Fruit fly (Drosophila melanogaster): ENCODE data around the gene loco.

Gene loco

dm6 chr3R:22638604-22639238 lies 466 bp downstream of the loco start (continued):
- peak; percentile 59 for TF ChIP-seq CG1832 (GFP tag; optimal IDR thresholded peaks at IDR 0.05)
- no peak for TF ChIP-seq nau (GFP tag; optimal IDR thresholded peaks at IDR 0.05)
- no peak for TF ChIP-seq eve (GFP tag; optimal IDR thresholded peaks at IDR 0.05)
- no peak for TF ChIP-seq Antp (GFP tag; optimal IDR thresholded peaks at IDR 0.05)
- no peak for TF ChIP-seq Sry-β (GFP tag; optimal IDR thresholded peaks at IDR 0.05)
- no peak for TF ChIP-seq Sox100B (GFP tag; optimal IDR thresholded peaks at IDR 0.05)
- TF ChIP-seq cg (GFP tag; optimal IDR thresholded peaks at IDR 0.05), result peak; percentile 82
- no peak for TF ChIP-seq gsb (GFP tag; IDR thresholded peaks at IDR 0.05)
- no peak for TF ChIP-seq dan (GFP tag; IDR thresholded peaks at IDR 0.05)
- TF ChIP-seq CG4360 (GFP tag; IDR thresholded peaks at IDR 0.05), result 0 out of 2 replicates have a peak, but pooled peaks have one; percentile 6

DNA sequence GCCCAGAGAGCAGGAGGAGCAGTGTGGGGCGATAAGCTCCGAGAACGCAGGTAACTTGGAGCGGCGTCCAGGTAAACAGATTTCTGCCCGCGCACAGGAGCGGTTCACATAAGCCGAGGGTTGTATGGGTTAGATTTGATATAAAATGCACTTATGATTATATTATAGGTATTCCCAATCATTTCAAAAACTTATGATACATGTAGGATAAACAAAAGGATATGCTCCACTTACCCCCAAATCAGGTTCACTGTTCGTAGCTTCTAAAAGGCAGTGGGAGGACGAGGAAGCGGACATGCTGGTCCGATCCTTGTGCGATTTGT lies 2.7 kb downstream of the loco start:
- peak; percentile 39; the same call in 1 of the 2 replicates for TF ChIP-seq CG32532 (GFP tag; IDR thresholded peaks at IDR 0.05)
- TF ChIP-seq CG12236 (GFP tag; optimal IDR thresholded peaks at IDR 0.05), result no peak
- peak; percentile 37 for TF ChIP-seq CG2120 (GFP tag; optimal IDR thresholded peaks at IDR 0.05)
- peak; percentile 6; the same call in 1 of the 3 replicates for TF ChIP-seq vnd (GFP tag; IDR thresholded peaks at IDR 0.05; ENCODE audit: partially characterized antibody)
- no peak for TF ChIP-seq hkb (optimal IDR thresholded peaks at IDR 0.05)
- peak; percentile 24; the same call in 1 of the 2 replicates for TF ChIP-seq hkb (GFP tag; IDR thresholded peaks at IDR 0.05)
- peak; percentile 26; the same call in 1 of the 2 replicates for TF ChIP-seq CG9932 (GFP tag; IDR thresholded peaks at IDR 0.05)
- TF ChIP-seq Med (GFP tag), result peak; percentile 47
- 0 out of 2 replicates have a peak, but pooled peaks have one; percentile 14 for TF ChIP-seq Rfx (GFP tag; IDR thresholded peaks at IDR 0.05)
- peak; percentile 37; the same call in 1 of the 2 replicates for TF ChIP-seq slbo (GFP tag; IDR thresholded peaks at IDR 0.05)
- no peak for TF ChIP-seq CG17361 (GFP tag; IDR thresholded peaks at IDR 0.05)
- peak; percentile 8 for TF ChIP-seq lbe (GFP tag; optimal IDR thresholded peaks at IDR 0.05)
- TF ChIP-seq Doc2 (GFP tag; IDR thresholded peaks at IDR 0.05), result no peak
- TF ChIP-seq CG9876 (GFP tag; optimal IDR thresholded peaks at IDR 0.05), result no peak
- TF ChIP-seq B-H1 (GFP tag; IDR thresholded peaks at IDR 0.05), result no peak
- TF ChIP-seq row (GFP tag; IDR thresholded peaks at IDR 0.05), result peak; percentile 68
- TF ChIP-seq tgo (GFP tag; IDR thresholded peaks at IDR 0.05), result no peak
- peak; percentile 35; the same call in 1 of the 3 replicates for TF ChIP-seq ci (GFP tag; IDR thresholded peaks at IDR 0.05)
- no peak for TF ChIP-seq wek (GFP tag; optimal IDR thresholded peaks at IDR 0.05)
- no peak for TF ChIP-seq CG1832 (GFP tag; optimal IDR thresholded peaks at IDR 0.05)
- no peak for TF ChIP-seq fd96Cb (tag; optimal IDR thresholded peaks at IDR 0.05)
- TF ChIP-seq CG12391 (tag; optimal IDR thresholded peaks at IDR 0.05), result no peak
- peak; percentile 24 to 56 for TF ChIP-seq Trl (optimal IDR thresholded peaks at IDR 0.05)
- TF ChIP-seq Trl (GFP tag; optimal IDR thresholded peaks at IDR 0.05), result no peak
- no peak for TF ChIP-seq Aef1 (GFP tag; IDR thresholded peaks at IDR 0.05)
- TF ChIP-seq Bgb (GFP tag; IDR thresholded peaks at IDR 0.05; ENCODE audit: partially characterized antibody), result peak; percentile 15; the same call in 1 of the 2 replicates
- TF ChIP-seq CG8290 (GFP tag; optimal IDR thresholded peaks at IDR 0.05), result no peak
- TF ChIP-seq CG8290 (tag; optimal IDR thresholded peaks at IDR 0.05), result peak in 1 of 2 experiments; percentile 13

DNA sequence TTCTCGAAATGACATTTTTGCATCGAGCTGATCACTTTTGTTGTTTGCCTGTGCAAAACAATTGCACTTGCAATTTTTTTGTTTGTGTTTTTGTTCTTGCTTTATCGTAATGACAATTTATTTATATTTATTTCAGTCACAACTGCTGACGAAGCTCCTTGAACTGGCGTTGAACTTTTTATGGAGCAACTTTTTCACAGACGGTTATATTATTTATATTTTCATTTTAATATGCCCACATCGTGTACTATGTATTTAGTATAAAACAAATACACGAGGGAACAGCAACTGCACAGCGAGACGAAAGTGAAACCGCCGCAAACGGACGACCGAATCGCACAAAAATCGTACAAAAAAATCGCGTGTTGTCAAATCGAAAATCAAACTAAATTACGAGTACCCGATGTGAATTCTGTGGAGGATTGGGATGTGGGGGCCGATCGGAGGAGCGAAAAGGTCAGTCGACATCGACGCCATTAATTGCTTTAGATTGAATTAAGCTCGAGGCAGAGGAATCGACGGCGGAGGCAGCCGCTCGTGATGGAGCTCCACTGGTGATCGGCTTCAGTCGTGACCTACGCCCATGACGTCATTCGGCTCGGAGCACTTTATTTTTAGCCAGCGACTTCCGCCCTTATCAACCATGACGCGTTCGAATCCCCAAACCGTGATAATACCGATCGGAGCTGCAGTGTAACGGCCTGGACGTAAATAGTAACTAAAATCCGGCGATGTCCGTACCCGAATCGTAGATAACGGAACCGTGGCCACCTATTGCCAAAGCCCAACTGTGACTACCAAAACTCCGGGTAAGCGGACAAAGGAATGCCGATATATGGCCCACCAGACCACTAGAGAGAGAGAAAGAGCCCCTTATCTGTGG lies 3.3 kb downstream of the loco start:
- TF ChIP-seq ERR (GFP tag; optimal IDR thresholded peaks at IDR 0.05), result no peak
- no peak for TF ChIP-seq crp (GFP tag; optimal IDR thresholded peaks at IDR 0.05)
- no peak for TF ChIP-seq Trl (optimal IDR thresholded peaks at IDR 0.05)
- TF ChIP-seq Trl (GFP tag; optimal IDR thresholded peaks at IDR 0.05), result no peak
- TF ChIP-seq Tbp (GFP tag; optimal IDR thresholded peaks at IDR 0.05), result no peak
- no peak for TF ChIP-seq ham (GFP tag; IDR thresholded peaks at IDR 0.05)
- TF ChIP-seq CrebB (tag; optimal IDR thresholded peaks at IDR 0.05), result no peak
- TF ChIP-seq gro (GFP tag; optimal IDR thresholded peaks at IDR 0.05), result no peak
- no peak for TF ChIP-seq kni (GFP tag; optimal IDR thresholded peaks at IDR 0.05)
- no peak for TF ChIP-seq H15 (GFP tag; IDR thresholded peaks at IDR 0.05)
- peak; percentile 70 for TF ChIP-seq BtbVII (GFP tag; optimal IDR thresholded peaks at IDR 0.05)
- no peak for TF ChIP-seq peb (GFP tag; IDR thresholded peaks at IDR 0.05)
- TF ChIP-seq wor (GFP tag; IDR thresholded peaks at IDR 0.05), result no peak
- TF ChIP-seq NK7.1 (GFP tag; optimal IDR thresholded peaks at IDR 0.05), result no peak
- TF ChIP-seq trem (tag; optimal IDR thresholded peaks at IDR 0.05), result no peak
